Fruit fly (Drosophila melanogaster) whole organism, prepupa: Measurements from ENCODE around the gene Gen.

Source experiments
- Blimp-1 ChIP-seq: fragments of 200-800 bp; sonication (Bioruptor generic); optimal IDR thresholded peaks from 3 replicates; lab custom pipeline; 2017; ENCODE audit warnings: missing biosample characterization, missing genetic modification characterization, mild to moderate bottlenecking, moderate library complexity, missing genetic modification reagents
- CG16779 ChIP-seq: fragments of 200-800 bp; sonication (Bioruptor generic); optimal IDR thresholded peaks from 3 replicates; lab custom pipeline; 2017; ENCODE audit warnings: missing biosample characterization, mild to moderate bottlenecking, missing genetic modification characterization
- Hr39 ChIP-seq: fragments of 200-800 bp; sonication (Bioruptor generic); optimal IDR thresholded peaks from 2 replicates; lab custom pipeline; 2016; ENCODE audit warnings: missing biosample characterization, missing genetic modification characterization
- Met ChIP-seq: fragments of 200-800 bp; sonication (Bioruptor generic); optimal IDR thresholded peaks from 3 replicates; lab custom pipeline; 2016; ENCODE audit warnings: missing biosample characterization, missing genetic modification characterization
- OdsH ChIP-seq: fragments of 200-800 bp; sonication (Bioruptor generic); optimal IDR thresholded peaks from 3 replicates; lab custom pipeline; 2016; ENCODE audit warnings: missing biosample characterization, missing genetic modification characterization
- Smox ChIP-seq: fragments of 200-800 bp; sonication (Bioruptor generic); optimal IDR thresholded peaks from 3 replicates; lab custom pipeline; 2016; ENCODE audit warnings: missing biosample characterization, missing genetic modification characterization
- cyc ChIP-seq: fragments of 200-800 bp; sonication (Bioruptor generic); optimal IDR thresholded peaks from 3 replicates; lab custom pipeline; 2016; ENCODE audit warnings: missing biosample characterization, missing genetic modification characterization
- dsx ChIP-seq: fragments of 200-800 bp; optimal IDR thresholded peaks from 3 replicates; lab custom pipeline; 2019; ENCODE audit warnings: missing biosample characterization, mild to moderate bottlenecking, missing genetic modification characterization, moderate library complexity; ENCODE audit not compliant: poor library complexity, severe bottlenecking
- lz ChIP-seq: fragments of 200-800 bp; sonication (Bioruptor generic); optimal IDR thresholded peaks from 3 replicates; lab custom pipeline; 2016; ENCODE audit warnings: missing biosample characterization, missing genetic modification characterization

dm6 chr3L:5152354-5152806, at the start of gene Gen, which contains the start of gene Srp54k:
- TF ChIP-seq lz (GFP tag; lab: Kevin White, UChicago) (peak; percentile 58), Hr39 (GFP tag; lab: Kevin White, UChicago) (no peak), CG16779 (tag; lab: Kevin White, UChicago) (no peak), OdsH (GFP tag; lab: Kevin White, UChicago) (no peak), Blimp-1 (GFP tag; lab: Kevin White, UChicago) (no peak), dsx (no peak), Met (no peak), cyc (GFP tag; lab: Kevin White, UChicago) (no peak), Smox (no peak)
